Fruit fly (Drosophila melanogaster) whole organism, embryonic: ENCODE results near the gene Rab9.

Experiments used
- Bdp1 ChIP-seq: fragments of 200-800 bp; sonication (Bioruptor generic); optimal IDR thresholded peaks from 3 replicates; lab custom pipeline; 2016; ENCODE audit warnings: missing biosample characterization, missing genetic modification characterization
- CG10147 ChIP-seq: fragments of 200-800 bp; sonication (Bioruptor generic); optimal IDR thresholded peaks from 2 replicates; lab custom pipeline; 2019; ENCODE audit warnings: missing biosample characterization, mild to moderate bottlenecking, missing genetic modification characterization, moderate library complexity
- CG10274 ChIP-seq: fragments of 200-800 bp; sonication (Bioruptor generic); optimal IDR thresholded peaks from 3 replicates; lab custom pipeline; 2017; ENCODE audit warnings: missing biosample characterization, mild to moderate bottlenecking, missing genetic modification characterization
- CG12071 ChIP-seq: fragments of 200-800 bp; sonication (Bioruptor generic); optimal IDR thresholded peaks from 3 replicates; lab custom pipeline; 2018; ENCODE audit warnings: missing biosample characterization, mild to moderate bottlenecking, missing genetic modification characterization
- CG12769 ChIP-seq: fragments of 200-800 bp; sonication (Bioruptor generic); optimal IDR thresholded peaks from 2 replicates; lab custom pipeline; 2019; ENCODE audit warnings: missing biosample characterization, mild to moderate bottlenecking, missing genetic modification characterization, moderate library complexity
- CG13123 ChIP-seq: fragments of 200-800 bp; sonication (Bioruptor generic); optimal IDR thresholded peaks from 2 replicates; lab custom pipeline; 2016; ENCODE audit warnings: missing biosample characterization, missing genetic modification characterization
- CG13775 ChIP-seq: fragments of 200-800 bp; sonication (Bioruptor generic); optimal IDR thresholded peaks from 3 replicates; lab custom pipeline; 2017; ENCODE audit warnings: missing biosample characterization, mild to moderate bottlenecking, missing genetic modification characterization
- CG15696 ChIP-seq: fragments of 200-800 bp; sonication (Bioruptor generic); optimal IDR thresholded peaks from 2 replicates; lab custom pipeline; 2019; ENCODE audit warnings: missing biosample characterization, mild to moderate bottlenecking, missing genetic modification characterization, moderate library complexity
- CG1602 ChIP-seq: fragments of 200-800 bp; sonication (Bioruptor generic); optimal IDR thresholded peaks from 3 replicates; lab custom pipeline; 2016; ENCODE audit warnings: missing biosample characterization, missing genetic modification characterization
- CG17568 ChIP-seq: fragments of 200-800 bp; sonication (Bioruptor generic); optimal IDR thresholded peaks from 2 replicates; lab custom pipeline; 2018; ENCODE audit warnings: missing biosample characterization, mild to moderate bottlenecking, missing genetic modification characterization, moderate library complexity
- CG32532 ChIP-seq: fragments of 200-800 bp; sonication (Bioruptor generic); IDR thresholded peaks from 2 replicates; pipeline ENCODE4 v1.3.6; 2022; ENCODE audit warnings: missing biosample characterization, missing genetic modification characterization
- CG3995 ChIP-seq: fragments of 200-800 bp; sonication (Bioruptor generic); optimal IDR thresholded peaks from 3 replicates; lab custom pipeline; 2016; ENCODE audit warnings: missing biosample characterization, missing genetic modification characterization
- CG4282 ChIP-seq: fragments of 200-800 bp; sonication (Bioruptor generic); optimal IDR thresholded peaks from 2 replicates; lab custom pipeline; 2016; ENCODE audit warnings: missing biosample characterization, missing genetic modification characterization
- CG4404 ChIP-seq: fragments of 200-800 bp; sonication (Bioruptor generic); IDR thresholded peaks from 2 replicates; pipeline ENCODE4 v1.3.6; 2022; ENCODE audit warnings: missing biosample characterization, missing genetic modification characterization
- CG6854 ChIP-seq: fragments of 200-800 bp; sonication (Bioruptor generic); optimal IDR thresholded peaks from 3 replicates; lab custom pipeline; 2017; ENCODE audit warnings: missing biosample characterization, mild to moderate bottlenecking, missing genetic modification characterization
- CG7786 ChIP-seq: fragments of 200-800 bp; sonication (Bioruptor generic); optimal IDR thresholded peaks from 2 replicates; lab custom pipeline; 2016; ENCODE audit warnings: missing biosample characterization, missing genetic modification characterization
- CG7839 ChIP-seq: fragments of 200-800 bp; sonication (Bioruptor generic); optimal IDR thresholded peaks from 3 replicates; lab custom pipeline; 2018; ENCODE audit warnings: missing biosample characterization, mild to moderate bottlenecking, missing genetic modification characterization, moderate library complexity
- CG7928 ChIP-seq: fragments of 200-800 bp; sonication (Bioruptor generic); optimal IDR thresholded peaks from 2 replicates; lab custom pipeline; 2017; ENCODE audit warnings: missing biosample characterization, mild to moderate bottlenecking, missing genetic modification characterization
- CG8290 ChIP-seq, 3 experiments: fragments of 200-800 bp; sonication (Bioruptor generic); optimal IDR thresholded peaks; 2 replicates each; lab custom pipeline; 2016 to 2019; ENCODE audit warnings: missing biosample characterization in 3 of 3, missing genetic modification characterization in 3 of 3, mild to moderate bottlenecking in 2 of 3, moderate library complexity in 1 of 3
- CG9932 ChIP-seq: fragments of 200-800 bp; sonication (Bioruptor generic); IDR thresholded peaks from 2 replicates; pipeline ENCODE4 v1.3.6; 2022; ENCODE audit warnings: missing biosample characterization, missing genetic modification characterization
- D ChIP-seq, 2 experiments: fragments of 200-800 bp in 1 of 2; fragments of >200 bp in 1 of 2; sonication (Bioruptor generic) in 1 of 2; optimal IDR thresholded peaks; 2 replicates in 1 of 2; 3 replicates in 1 of 2; lab custom pipeline; 2017; ENCODE audit warnings: mild to moderate bottlenecking in 1 of 2, missing biosample characterization in 1 of 2, missing genetic modification characterization in 1 of 2, missing genetic modification reagents in 1 of 2
- Dll ChIP-seq: fragments of 200-800 bp; sonication (Bioruptor generic); IDR thresholded peaks from 4 replicates; pipeline ENCODE4 v1.3.6; 2022; ENCODE audit warnings: missing biosample characterization, missing genetic modification characterization; ENCODE audit not compliant: partially characterized antibody
- ERR ChIP-seq: fragments of 200-800 bp; sonication (Bioruptor generic); optimal IDR thresholded peaks from 2 replicates; lab custom pipeline; 2016; ENCODE audit warnings: missing biosample characterization, missing genetic modification characterization
- Ets97D ChIP-seq: fragments of 200-800 bp; sonication (Bioruptor generic); optimal IDR thresholded peaks from 3 replicates; lab custom pipeline; 2016; ENCODE audit warnings: missing biosample characterization, missing genetic modification characterization
- Gsc ChIP-seq: fragments of 200-800 bp; sonication (Bioruptor generic); IDR thresholded peaks from 2 replicates; pipeline ENCODE4 v1.3.6; 2022; ENCODE audit warnings: missing biosample characterization, missing genetic modification characterization
- Mes4 ChIP-seq: fragments of 200-800 bp; sonication (Bioruptor generic); optimal IDR thresholded peaks from 2 replicates; lab custom pipeline; 2016; ENCODE audit warnings: missing biosample characterization, missing genetic modification characterization
- NK7.1 ChIP-seq: fragments of 200-800 bp; sonication (Bioruptor generic); optimal IDR thresholded peaks from 3 replicates; lab custom pipeline; 2016; ENCODE audit warnings: missing biosample characterization, missing genetic modification characterization
- NfI ChIP-seq: fragments of 200-800 bp; sonication (Bioruptor generic); optimal IDR thresholded peaks from 3 replicates; lab custom pipeline; 2018; ENCODE audit warnings: missing biosample characterization, mild to moderate bottlenecking, missing genetic modification characterization, moderate library complexity
- Oaz ChIP-seq: fragments of 200-800 bp; sonication (Bioruptor generic); IDR thresholded peaks from 2 replicates; pipeline ENCODE4 v1.3.6; 2022; ENCODE audit warnings: missing biosample characterization, missing genetic modification characterization
- PHDP ChIP-seq: fragments of 200-800 bp; sonication (Bioruptor generic); optimal IDR thresholded peaks from 3 replicates; lab custom pipeline; 2018; ENCODE audit warnings: missing biosample characterization, mild to moderate bottlenecking, missing genetic modification characterization, moderate library complexity
- Ssrp ChIP-seq: fragments of 200-800 bp; sonication (Bioruptor generic); optimal IDR thresholded peaks from 2 replicates; lab custom pipeline; 2018; ENCODE audit warnings: missing biosample characterization, mild to moderate bottlenecking, missing genetic modification characterization, moderate library complexity
- TFAM ChIP-seq: fragments of 200-800 bp; sonication (Bioruptor generic); optimal IDR thresholded peaks from 2 replicates; lab custom pipeline; 2017; ENCODE audit warnings: missing biosample characterization, missing genetic modification characterization, inconsistent platforms
- Vsx1 ChIP-seq: fragments of 200-800 bp; sonication (Bioruptor generic); optimal IDR thresholded peaks from 2 replicates; lab custom pipeline; 2017; ENCODE audit warnings: missing biosample characterization, mild to moderate bottlenecking, missing genetic modification characterization, missing genetic modification reagents
- chm ChIP-seq: fragments of 200-800 bp; sonication (Bioruptor generic); IDR thresholded peaks from 2 replicates; pipeline ENCODE4 v1.3.6; 2022; ENCODE audit warnings: missing biosample characterization, missing genetic modification characterization
- dysf ChIP-seq: fragments of 200-800 bp; sonication (Bioruptor generic); IDR thresholded peaks from 3 replicates; pipeline ENCODE4 v1.3.6; 2022; ENCODE audit warnings: missing biosample characterization, missing genetic modification characterization
- jing ChIP-seq: fragments of 200-800 bp; sonication (Bioruptor generic); optimal IDR thresholded peaks from 2 replicates; lab custom pipeline; 2018; ENCODE audit warnings: missing biosample characterization, mild to moderate bottlenecking, missing genetic modification characterization
- knrl ChIP-seq: fragments of 200-800 bp; sonication (Bioruptor generic); IDR thresholded peaks from 3 replicates; pipeline ENCODE4 v1.3.6; 2022; ENCODE audit warnings: missing biosample characterization, missing genetic modification characterization; ENCODE audit not compliant: partially characterized antibody
- nmo ChIP-seq: fragments of 200-800 bp; sonication (Bioruptor generic); optimal IDR thresholded peaks from 2 replicates; lab custom pipeline; 2018; ENCODE audit warnings: missing biosample characterization, mild to moderate bottlenecking, missing genetic modification characterization, moderate library complexity
- pum ChIP-seq: fragments of 200-800 bp; sonication (Bioruptor generic); optimal IDR thresholded peaks from 2 replicates; lab custom pipeline; 2016; ENCODE audit warnings: missing biosample characterization, missing genetic modification characterization
- sd ChIP-seq: fragments of 200-800 bp; sonication (Bioruptor generic); optimal IDR thresholded peaks from 3 replicates; lab custom pipeline; 2018; ENCODE audit warnings: missing biosample characterization, mild to moderate bottlenecking, missing genetic modification characterization, moderate library complexity
- so ChIP-seq: fragments of 200-800 bp; sonication (Bioruptor generic); IDR thresholded peaks from 3 replicates; pipeline ENCODE4 v1.3.6; 2022; ENCODE audit warnings: missing biosample characterization, missing genetic modification characterization
- stwl ChIP-seq: fragments of 200-800 bp; sonication (Bioruptor generic); optimal IDR thresholded peaks from 3 replicates; lab custom pipeline; 2018; ENCODE audit warnings: missing biosample characterization, mild to moderate bottlenecking, missing genetic modification characterization, moderate library complexity
- tio ChIP-seq: fragments of 200-800 bp; sonication (Bioruptor generic); optimal IDR thresholded peaks from 2 replicates; lab custom pipeline; 2017; ENCODE audit warnings: missing biosample characterization, missing genetic modification characterization, inconsistent platforms
- vnd ChIP-seq: fragments of 200-800 bp; sonication (Bioruptor generic); IDR thresholded peaks from 3 replicates; pipeline ENCODE4 v1.3.6; 2022; ENCODE audit warnings: missing biosample characterization, missing genetic modification characterization; ENCODE audit not compliant: partially characterized antibody
- vvl ChIP-seq: fragments of 200-800 bp; sonication (Bioruptor generic); IDR thresholded peaks from 2 replicates; pipeline ENCODE4 v1.3.6; 2022; ENCODE audit warnings: missing biosample characterization, missing genetic modification characterization
- yki ChIP-seq: fragments of >200 bp; optimal IDR thresholded peaks from 3 replicates; lab custom pipeline; 2018
- zf30C ChIP-seq: fragments of 200-800 bp; sonication (Bioruptor generic); optimal IDR thresholded peaks from 3 replicates; lab custom pipeline; 2018; ENCODE audit warnings: missing biosample characterization, mild to moderate bottlenecking, missing genetic modification characterization
- zfh1 ChIP-seq: fragments of 200-800 bp; sonication (Bioruptor generic); IDR thresholded peaks from 3 replicates; pipeline ENCODE4 v1.3.6; 2022; ENCODE audit warnings: missing biosample characterization, missing genetic modification characterization

Gene Rab9

DNA sequence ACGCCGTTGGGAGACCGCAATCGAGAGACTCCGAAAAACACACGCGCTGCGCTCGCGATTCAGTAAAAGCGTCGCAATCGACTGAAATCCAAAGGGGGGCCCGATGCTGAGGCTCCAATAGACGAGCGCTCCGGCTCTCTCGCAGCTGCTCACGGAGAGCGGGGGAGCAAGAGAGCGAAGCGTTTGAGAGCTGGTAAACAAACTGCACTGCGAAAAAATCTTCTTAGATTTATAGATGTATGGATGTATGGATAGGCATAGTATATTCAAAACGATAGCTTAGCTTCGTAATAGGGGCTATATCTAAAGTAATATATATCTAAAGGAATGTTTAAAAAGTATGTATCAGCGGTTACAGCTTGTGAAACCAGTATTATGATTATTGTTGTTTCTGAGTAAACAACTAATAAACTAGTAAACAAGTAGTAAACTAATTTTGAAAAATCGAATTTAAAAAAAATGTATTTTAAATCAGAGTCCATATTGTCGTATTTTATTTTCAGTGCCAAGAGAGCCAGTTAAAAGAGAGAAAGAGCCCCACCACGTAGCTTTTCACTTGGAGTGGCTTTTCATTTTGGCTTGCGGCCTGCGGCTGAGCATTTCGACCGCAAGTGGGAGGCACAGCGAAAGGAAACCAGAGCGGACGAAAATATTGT is 8.8 kb upstream of the Rab9 start, which contains the start of the genes Alp12 and CG13085 (continued):
- TF ChIP-seq CG9932 (GFP tag; lab: Robert Waterston, UW): peak; percentile 94
- TF ChIP-seq CG10147 (GFP tag; lab: Kevin White, UChicago): peak; percentile 98
- no peak for TF ChIP-seq knrl
- TF ChIP-seq CG7928: peak; percentile 79
- TF ChIP-seq so (GFP tag; lab: Robert Waterston, UW): peak; percentile 98
- TF ChIP-seq Dll (GFP tag; lab: Robert Waterston, UW): no peak; the same call in 3 of the 4 replicates
- peak; percentile 88 for TF ChIP-seq Bdp1
- peak; percentile 89 for TF ChIP-seq CG10274
- peak; percentile 86 for TF ChIP-seq CG15696
- TF ChIP-seq Ets97D: peak; percentile 79
- TF ChIP-seq sd (tag; lab: Kevin White, UChicago): peak; percentile 93
- peak; percentile 97 for TF ChIP-seq CG17568 (GFP tag; lab: Kevin White, UChicago)
- peak; percentile 98 for TF ChIP-seq PHDP
- peak; percentile 90 for TF ChIP-seq CG13123 (GFP tag; lab: Kevin White, UChicago)
- peak; percentile 95 for TF ChIP-seq zf30C (GFP tag; lab: Kevin White, UChicago)
- peak; percentile 98 for TF ChIP-seq Ssrp (tag; lab: Kevin White, UChicago)
- TF ChIP-seq Mes4: peak; percentile 88
- peak; percentile 96 for TF ChIP-seq CG32532 (GFP tag; lab: Robert Waterston, UW)
- peak; percentile 95 for TF ChIP-seq CG8290 (GFP tag; optimal IDR thresholded peaks at IDR 0.05; lab: Kevin White, UChicago)
- peak; percentile 86 to 88 for TF ChIP-seq CG8290 (tag; optimal IDR thresholded peaks at IDR 0.05; lab: Kevin White, UChicago)
- peak; percentile 80 for TF ChIP-seq yki
- TF ChIP-seq Vsx1 (GFP tag; lab: Kevin White, UChicago): peak; percentile 96
- peak; percentile 94 for TF ChIP-seq jing (GFP tag; lab: Kevin White, UChicago)
- TF ChIP-seq vnd (GFP tag; lab: Robert Waterston, UW): no peak
- TF ChIP-seq NK7.1 (GFP tag; lab: Kevin White, UChicago): peak; percentile 89
- TF ChIP-seq CG12071 (GFP tag; lab: Kevin White, UChicago): peak; percentile 94
- TF ChIP-seq zfh1: peak; percentile 91
- TF ChIP-seq Oaz (GFP tag; lab: Robert Waterston, UW): peak; percentile 93
- TF ChIP-seq CG3995 (GFP tag; lab: Kevin White, UChicago): peak; percentile 75
- TF ChIP-seq tio (GFP tag; lab: Kevin White, UChicago): peak; percentile 98
- peak; percentile 98 for TF ChIP-seq CG13775
- peak; percentile 97 for TF ChIP-seq CG1602 (GFP tag; lab: Kevin White, UChicago)
- peak; percentile 99 for TF ChIP-seq nmo (GFP tag; lab: Kevin White, UChicago)
- peak; percentile 85; the same call in 1 of the 2 replicates for TF ChIP-seq chm (GFP tag; lab: Robert Waterston, UW)
- TF ChIP-seq pum (GFP tag; lab: Kevin White, UChicago): peak; percentile 94
- peak; percentile 88 for TF ChIP-seq CG4404 (GFP tag; lab: Robert Waterston, UW)
- peak; percentile 98 for TF ChIP-seq CG7839 (tag; lab: Kevin White, UChicago)
- peak; percentile 92 for TF ChIP-seq CG7786
- TF ChIP-seq CG12769: peak; percentile 86
- TF ChIP-seq NfI (GFP tag; lab: Kevin White, UChicago): peak; percentile 98
- peak; percentile 83 for TF ChIP-seq TFAM (GFP tag; lab: Kevin White, UChicago)
- TF ChIP-seq ERR (GFP tag; lab: Kevin White, UChicago): peak; percentile 84
- TF ChIP-seq stwl (tag; lab: Kevin White, UChicago): peak; percentile 31
- peak; percentile 97 for TF ChIP-seq vvl (GFP tag; lab: Robert Waterston, UW)
- peak; percentile 98 for TF ChIP-seq CG6854 (GFP tag; lab: Kevin White, UChicago)
- peak; percentile 70 for TF ChIP-seq CG4282 (GFP tag; lab: Kevin White, UChicago)
- TF ChIP-seq D (optimal IDR thresholded peaks at IDR 0.05; lab: Kevin White, UChicago): no peak
- peak; percentile 98 for TF ChIP-seq D (GFP tag; optimal IDR thresholded peaks at IDR 0.05; lab: Kevin White, UChicago)
- TF ChIP-seq Gsc (GFP tag; lab: Robert Waterston, UW): no peak
- TF ChIP-seq dysf: peak; percentile 98
